Worm (Caenorhabditis elegans) whole organism, midembryonic: Measurements from ENCODE around the gene coa-3.

Source experiments
- T22C8.4 ChIP-seq: fragments of 200-800 bp; sonication (Bioruptor generic); IDR thresholded peaks from 2 replicates; pipeline ENCODE4 v1.3.6; 2022; ENCODE audit warnings: missing genetic modification characterization, missing compliant biosample characterization
- cog-1 ChIP-seq: sonication (generic microtip); optimal IDR thresholded peaks from 2 replicates; lab custom pipeline; 2016; ENCODE audit warnings: missing genetic modification characterization, missing compliant biosample characterization
- klf-2 ChIP-seq: fragments of 200-800 bp; sonication (Bioruptor generic); conservative IDR thresholded peaks from 2 replicates; pipeline ENCODE4 v1.3.6; 2022; ENCODE audit warnings: missing genetic modification reagents, missing genetic modification characterization, missing compliant biosample characterization
- med-1 ChIP-seq: sonication (generic microtip); optimal IDR thresholded peaks from 2 replicates; lab custom pipeline; 2017; ENCODE audit warnings: missing genetic modification characterization, mild to moderate bottlenecking, missing compliant biosample characterization, antibody characterized with exemption, missing genetic modification reagents; ENCODE audit not compliant: insufficient read depth
- ztf-23 ChIP-seq: fragments of 200-800 bp; sonication (Bioruptor generic); IDR thresholded peaks from 2 replicates; pipeline ENCODE4 v1.3.6; 2022; ENCODE audit warnings: missing genetic modification reagents, missing genetic modification characterization, missing compliant biosample characterization

- TF ChIP-seq T22C8.4 (GFP tag; lab: Robert Waterston, UW) (no peak), klf-2 (GFP tag; lab: Robert Waterston, UW) (no peak), med-1 (GFP tag; lab: Kevin White, UChicago) (no peak), ztf-23 (no peak), cog-1 (no peak)
Measured at ce11 chrII:4621650-4622049, 19.2 kb upstream of the coa-3 start, which contains the start of gene clec-139.
